Worm (Caenorhabditis elegans): ENCODE results near the gene mpk-1.
A peak's percentile ranks its signal among the peaks of the same experiment; 100 is the strongest.

Gene mpk-1

DNA sequence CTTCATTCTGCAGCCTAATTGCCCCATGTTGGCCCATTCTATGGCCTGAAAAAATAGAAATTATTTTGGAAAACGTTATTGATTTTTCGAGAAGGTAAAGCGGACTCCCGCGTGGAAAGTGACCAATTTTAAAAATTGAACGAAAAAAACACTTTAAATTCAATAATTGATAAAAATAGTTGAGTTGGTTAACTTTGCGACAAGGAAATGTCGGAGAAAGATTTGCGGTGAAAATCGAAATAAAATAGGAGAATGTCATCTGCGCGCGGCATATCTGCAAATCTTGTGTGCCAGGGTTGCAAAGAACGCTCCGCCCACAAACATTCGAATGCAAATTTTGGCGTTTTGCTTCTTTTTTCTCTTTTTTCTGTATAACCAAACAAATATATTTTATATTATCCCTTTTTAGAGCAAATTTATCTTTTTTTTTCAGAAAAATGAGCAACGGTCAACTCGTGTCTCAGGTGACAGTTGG is 57.0 kb downstream of the mpk-1 start, which contains the start of the genes rnf-121 and C16C10.4 (continued):
- TF ChIP-seq madf-9 (GFP tag; conservative IDR thresholded peaks at IDR 0.05): no peak
- TF ChIP-seq mes-2 (tag; optimal IDR thresholded peaks at IDR 0.05; ENCODE audit: poor library complexity, severe bottlenecking): peak; percentile 95
- TF ChIP-seq ZK337.2 (GFP tag; IDR thresholded peaks at IDR 0.05): no peak
- no peak for TF ChIP-seq zag-1 (tag; optimal IDR thresholded peaks at IDR 0.05)
- no peak for TF ChIP-seq lin-15B (tag; optimal IDR thresholded peaks at IDR 0.05)
- TF ChIP-seq arid-1 (GFP tag; conservative IDR thresholded peaks at IDR 0.05): peak; percentile 81
- no peak for TF ChIP-seq nhr-237 (tag; optimal IDR thresholded peaks at IDR 0.05)
- no peak for TF ChIP-seq mdl-1 (tag; optimal IDR thresholded peaks at IDR 0.05)
- peak; percentile 77 for TF ChIP-seq spr-1 (tag; optimal IDR thresholded peaks at IDR 0.05)
- TF ChIP-seq F37D6.2 (tag; optimal IDR thresholded peaks at IDR 0.05): peak; percentile 11
- TF ChIP-seq lim-7 (GFP tag; IDR thresholded peaks at IDR 0.05): peak; percentile 58; the same call in 1 of the 2 replicates
- no peak for TF ChIP-seq lin-39 (tag; optimal IDR thresholded peaks at IDR 0.05)
- peak in 1 of 2 experiments; percentile 71 for TF ChIP-seq lsy-2 (tag; optimal IDR thresholded peaks at IDR 0.05)
- TF ChIP-seq tag-97 (GFP tag; IDR thresholded peaks at IDR 0.05): no peak
- TF ChIP-seq saeg-2 (GFP tag; IDR thresholded peaks at IDR 0.05): no peak
- peak; percentile 50 for TF ChIP-seq ztf-7 (tag; optimal IDR thresholded peaks at IDR 0.05)
- TF ChIP-seq lir-3 (tag; optimal IDR thresholded peaks at IDR 0.05): no peak
- TF ChIP-seq lin-38 (GFP tag; IDR thresholded peaks at IDR 0.05): peak; percentile 74

DNA sequence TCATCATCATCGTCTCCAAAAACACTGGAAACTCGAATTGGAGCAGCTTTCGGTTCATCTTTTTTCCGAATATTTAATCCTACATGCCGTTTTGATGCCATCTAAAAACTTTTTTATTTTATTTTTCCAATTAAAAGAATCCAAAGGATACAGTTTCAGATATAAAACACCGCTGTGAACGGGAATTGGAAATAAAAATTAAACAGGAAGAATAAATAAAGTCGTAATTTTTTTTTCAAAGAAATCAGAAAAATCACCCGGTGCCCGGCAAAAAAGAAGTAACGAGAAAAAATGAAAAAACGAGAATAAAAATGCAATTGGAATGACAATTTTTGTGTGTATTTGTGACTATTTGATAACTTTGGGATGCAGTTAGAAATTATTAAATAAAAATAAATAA is 59.2 kb downstream of the mpk-1 start, which contains the start of gene ccdc-55:
Gene ccdc-55, minus strand, starts transcription at position 101 of the 400 bp plus-strand sequence.
- TF ChIP-seq ZK546.5 (tag; optimal IDR thresholded peaks at IDR 0.05) (no peak), rbr-2 (tag; optimal IDR thresholded peaks at IDR 0.05) (no peak), ceh-28 (tag; optimal IDR thresholded peaks at IDR 0.05) (no peak), lir-3 (tag; optimal IDR thresholded peaks at IDR 0.05) (no peak), dmd-9 (GFP tag; IDR thresholded peaks at IDR 0.05) (no peak), sdz-12 (GFP tag; optimal IDR thresholded peaks at IDR 0.05) (no peak), duxl-1 (tag; optimal IDR thresholded peaks at IDR 0.05; ENCODE audit: poor library complexity) (no peak), ceh-32 (tag; optimal IDR thresholded peaks at IDR 0.05; ENCODE audit: poor library complexity) (no peak), zip-11 (GFP tag; IDR thresholded peaks at IDR 0.05) (no peak)
